Fruit fly (Drosophila melanogaster) whole organism, embryonic: ENCODE results near the gene gish.
A peak's percentile ranks its signal among the peaks of the same experiment; 100 is the strongest.

ENCODE experiments used
- ATbp ChIP-seq: fragments of 200-800 bp; sonication (Bioruptor generic); optimal IDR thresholded peaks from 2 replicates; lab custom pipeline; 2017; ENCODE audit warnings: missing biosample characterization, mild to moderate bottlenecking, missing genetic modification characterization, missing genetic modification reagents
- Bdp1 ChIP-seq: fragments of 200-800 bp; sonication (Bioruptor generic); optimal IDR thresholded peaks from 3 replicates; lab custom pipeline; 2016; ENCODE audit warnings: missing biosample characterization, missing genetic modification characterization
- CG10431 ChIP-seq: fragments of 200-800 bp; sonication (Bioruptor generic); optimal IDR thresholded peaks from 3 replicates; lab custom pipeline; 2018; ENCODE audit warnings: missing biosample characterization, mild to moderate bottlenecking, missing genetic modification characterization
- CG10565 ChIP-seq: fragments of 200-800 bp; sonication (Bioruptor generic); optimal IDR thresholded peaks from 3 replicates; lab custom pipeline; 2016; ENCODE audit warnings: missing biosample characterization, mild to moderate bottlenecking, missing genetic modification characterization
- CG11247 ChIP-seq: fragments of 200-800 bp; sonication (Bioruptor generic); IDR thresholded peaks from 2 replicates; pipeline ENCODE4 v1.3.6; 2022; ENCODE audit warnings: missing biosample characterization, missing genetic modification characterization
- CG11398 ChIP-seq: fragments of 200-800 bp; sonication (Bioruptor generic); optimal IDR thresholded peaks from 2 replicates; lab custom pipeline; 2016; ENCODE audit warnings: missing biosample characterization, missing genetic modification characterization
- CG11504 ChIP-seq: fragments of 200-800 bp; sonication (Bioruptor generic); optimal IDR thresholded peaks from 3 replicates; lab custom pipeline; 2019; ENCODE audit warnings: missing biosample characterization, mild to moderate bottlenecking, missing genetic modification characterization, moderate library complexity
- CG11696 ChIP-seq: fragments of 200-800 bp; sonication (Bioruptor generic); IDR thresholded peaks from 2 replicates; pipeline ENCODE4 v1.3.6; 2022; ENCODE audit warnings: missing biosample characterization, missing genetic modification characterization
- CG12659 ChIP-seq: fragments of 200-800 bp; sonication (Bioruptor generic); optimal IDR thresholded peaks from 3 replicates; lab custom pipeline; 2017; ENCODE audit warnings: mild to moderate bottlenecking, missing biosample characterization, missing genetic modification reagents, missing genetic modification characterization
- CG14441 ChIP-seq: fragments of 200-800 bp; sonication (Bioruptor generic); IDR thresholded peaks from 2 replicates; pipeline ENCODE4 v1.3.6; 2022; ENCODE audit warnings: missing biosample characterization, missing genetic modification characterization
- CG18476 ChIP-seq: fragments of 200-800 bp; sonication (Bioruptor generic); optimal IDR thresholded peaks from 2 replicates; lab custom pipeline; 2016; ENCODE audit warnings: missing biosample characterization, mild to moderate bottlenecking, missing genetic modification characterization
- CG3163 ChIP-seq: fragments of 200-800 bp; sonication (Bioruptor generic); optimal IDR thresholded peaks from 3 replicates; lab custom pipeline; 2016; ENCODE audit warnings: missing biosample characterization, missing genetic modification characterization
- CG5953 ChIP-seq: fragments of 200-800 bp; sonication (Bioruptor generic); IDR thresholded peaks from 2 replicates; pipeline ENCODE4 v1.3.6; 2022; ENCODE audit warnings: missing biosample characterization, missing genetic modification characterization
- CG7786 ChIP-seq: fragments of 200-800 bp; sonication (Bioruptor generic); optimal IDR thresholded peaks from 2 replicates; lab custom pipeline; 2016; ENCODE audit warnings: missing biosample characterization, missing genetic modification characterization
- CG9609 ChIP-seq: fragments of 200-800 bp; sonication (Bioruptor generic); optimal IDR thresholded peaks from 3 replicates; lab custom pipeline; 2016; ENCODE audit warnings: missing biosample characterization, missing genetic modification characterization
- CG9797 ChIP-seq: fragments of 200-800 bp; sonication (Bioruptor generic); optimal IDR thresholded peaks from 3 replicates; lab custom pipeline; 2018; ENCODE audit warnings: missing biosample characterization, mild to moderate bottlenecking, missing genetic modification characterization
- CrebB ChIP-seq: fragments of 200-800 bp; sonication (Bioruptor generic); optimal IDR thresholded peaks from 3 replicates; lab custom pipeline; 2018; ENCODE audit warnings: missing biosample characterization, mild to moderate bottlenecking, missing genetic modification characterization
- Ets65A ChIP-seq: fragments of 200-800 bp; sonication (Bioruptor generic); peaks from one replicate; lab custom pipeline; 2016; ENCODE audit warnings: missing biosample characterization, missing genetic modification characterization
- GATAe ChIP-seq: fragments of 200-800 bp; sonication (Bioruptor generic); conservative IDR thresholded peaks from 2 replicates; pipeline ENCODE4 v1.3.6; 2022; ENCODE audit warnings: missing biosample characterization, missing genetic modification characterization
- H2.0 ChIP-seq: fragments of 200-800 bp; sonication (Bioruptor generic); IDR thresholded peaks from 2 replicates; pipeline ENCODE4 v1.3.6; 2022; ENCODE audit warnings: missing biosample characterization, missing genetic modification characterization
- Hr3 ChIP-seq: fragments of 200-800 bp; sonication (Bioruptor generic); optimal IDR thresholded peaks from 3 replicates; lab custom pipeline; 2016; ENCODE audit warnings: missing biosample characterization, missing genetic modification characterization
- Hr78 ChIP-seq, 2 experiments: fragments of 200-800 bp in 1 of 2; fragments of >200 bp in 1 of 2; sonication (Bioruptor generic) in 1 of 2; optimal IDR thresholded peaks; 2 replicates each; lab custom pipeline; 2017 to 2019; ENCODE audit warnings: missing biosample characterization in 2 of 2, missing genetic modification characterization in 2 of 2, mild to moderate bottlenecking in 1 of 2, moderate library complexity in 1 of 2
- Lhr ChIP-seq: fragments of 200-800 bp; sonication (Bioruptor generic); optimal IDR thresholded peaks from 3 replicates; lab custom pipeline; 2017; ENCODE audit warnings: mild to moderate bottlenecking, missing biosample characterization, missing genetic modification reagents, missing genetic modification characterization
- Lpt ChIP-seq: fragments of >200 bp; optimal IDR thresholded peaks from 2 replicates; lab custom pipeline; 2018; ENCODE audit warnings: missing biosample characterization, missing genetic modification characterization
- Mes4 ChIP-seq: fragments of 200-800 bp; sonication (Bioruptor generic); optimal IDR thresholded peaks from 2 replicates; lab custom pipeline; 2016; ENCODE audit warnings: missing biosample characterization, missing genetic modification characterization
- Nf-YA ChIP-seq: fragments of 200-800 bp; sonication (Bioruptor generic); IDR thresholded peaks from 2 replicates; pipeline ENCODE4 v1.3.6; 2022; ENCODE audit warnings: missing biosample characterization, missing genetic modification characterization
- Nf-YC ChIP-seq: fragments of 200-800 bp; optimal IDR thresholded peaks from 3 replicates; lab custom pipeline; 2019; ENCODE audit warnings: missing biosample characterization, mild to moderate bottlenecking, missing genetic modification characterization, moderate library complexity
- Rx ChIP-seq: fragments of 200-800 bp; sonication (Bioruptor generic); IDR thresholded peaks from 2 replicates; pipeline ENCODE4 v1.3.6; 2022; ENCODE audit warnings: missing biosample characterization, missing genetic modification characterization
- Sry-β ChIP-seq: fragments of 200-800 bp; sonication (Bioruptor generic); optimal IDR thresholded peaks from 2 replicates; lab custom pipeline; 2018; ENCODE audit warnings: missing biosample characterization, mild to moderate bottlenecking, missing genetic modification characterization, moderate library complexity
- Trl ChIP-seq, 3 experiments: fragments of >200 bp in 2 of 3; fragments of 200-800 bp in 1 of 3; sonication (Bioruptor generic) in 1 of 3; optimal IDR thresholded peaks; 2 replicates in 1 of 3; 3 replicates in 2 of 3; lab custom pipeline; 2016 to 2017; ENCODE audit warnings: missing biosample characterization in 1 of 3, missing genetic modification characterization in 1 of 3
- Xbp1 ChIP-seq: fragments of 200-800 bp; sonication (Bioruptor generic); optimal IDR thresholded peaks from 3 replicates; lab custom pipeline; 2016; ENCODE audit warnings: missing biosample characterization, mild to moderate bottlenecking, missing genetic modification characterization
- ash1 ChIP-seq: fragments of 200-800 bp; sonication (Bioruptor generic); optimal IDR thresholded peaks from 2 replicates; lab custom pipeline; 2018; ENCODE audit warnings: missing biosample characterization, mild to moderate bottlenecking, missing genetic modification characterization
- eyg ChIP-seq: fragments of 200-800 bp; sonication (Bioruptor generic); optimal IDR thresholded peaks from 3 replicates; lab custom pipeline; 2016; ENCODE audit warnings: missing biosample characterization, missing genetic modification characterization
- fd96Cb ChIP-seq: fragments of 200-800 bp; sonication (Bioruptor generic); optimal IDR thresholded peaks from 2 replicates; lab custom pipeline; 2018; ENCODE audit warnings: missing biosample characterization, mild to moderate bottlenecking, missing genetic modification characterization, moderate library complexity
- fu2 ChIP-seq: fragments of 200-800 bp; sonication (Bioruptor generic); optimal IDR thresholded peaks from 2 replicates; lab custom pipeline; 2016; ENCODE audit warnings: missing biosample characterization, missing genetic modification characterization
- gcm2 ChIP-seq: fragments of 200-800 bp; sonication (Bioruptor generic); optimal IDR thresholded peaks from 2 replicates; lab custom pipeline; 2016; ENCODE audit warnings: missing biosample characterization, missing genetic modification characterization
- gro ChIP-seq: fragments of 200-800 bp; sonication (Bioruptor generic); optimal IDR thresholded peaks from 2 replicates; lab custom pipeline; 2016; ENCODE audit warnings: missing biosample characterization, missing genetic modification characterization
- ham ChIP-seq: fragments of 200-800 bp; sonication (Bioruptor generic); IDR thresholded peaks from 2 replicates; pipeline ENCODE4 v1.3.6; 2022; ENCODE audit warnings: missing biosample characterization, missing genetic modification characterization
- klu ChIP-seq: fragments of 200-800 bp; sonication (Bioruptor generic); IDR thresholded peaks from 2 replicates; pipeline ENCODE4 v1.3.6; 2022; ENCODE audit warnings: missing biosample characterization, missing genetic modification characterization
- lola ChIP-seq, 3 experiments: fragments of >200 bp in 2 of 3; fragments of 200-800 bp in 1 of 3; sonication (Bioruptor generic) in 1 of 3; optimal IDR thresholded peaks; 2 replicates each; lab custom pipeline; 2017 to 2019; ENCODE audit warnings: missing biosample characterization in 3 of 3, missing genetic modification characterization in 3 of 3, mild to moderate bottlenecking in 1 of 3, moderate library complexity in 1 of 3
- nerfin-2 ChIP-seq: fragments of 200-800 bp; sonication (Bioruptor generic); IDR thresholded peaks from 2 replicates; pipeline ENCODE4 v1.3.6; 2022; ENCODE audit warnings: missing biosample characterization, missing genetic modification characterization; ENCODE audit not compliant: partially characterized antibody
- pita ChIP-seq: fragments of 200-800 bp; sonication (Bioruptor generic); optimal IDR thresholded peaks from 2 replicates; lab custom pipeline; 2017; ENCODE audit warnings: missing biosample characterization, mild to moderate bottlenecking, missing genetic modification characterization
- psq ChIP-seq: fragments of 200-800 bp; sonication (Bioruptor generic); optimal IDR thresholded peaks from 2 replicates; lab custom pipeline; 2017; ENCODE audit warnings: missing biosample characterization, missing genetic modification characterization
- schlank ChIP-seq: fragments of 200-800 bp; sonication (Bioruptor generic); optimal IDR thresholded peaks from 2 replicates; lab custom pipeline; 2018; ENCODE audit warnings: missing biosample characterization, mild to moderate bottlenecking, missing genetic modification characterization
- scrt ChIP-seq: fragments of 200-800 bp; sonication (Bioruptor generic); optimal IDR thresholded peaks from 2 replicates; lab custom pipeline; 2018; ENCODE audit warnings: missing biosample characterization, mild to moderate bottlenecking, missing genetic modification characterization, moderate library complexity
- shn ChIP-seq: fragments of 200-800 bp; sonication (Bioruptor generic); optimal IDR thresholded peaks from 3 replicates; lab custom pipeline; 2016; ENCODE audit warnings: missing biosample characterization, missing genetic modification characterization
- sr ChIP-seq: fragments of 200-800 bp; sonication (Bioruptor generic); IDR thresholded peaks from 3 replicates; pipeline ENCODE4 v1.3.6; 2022; ENCODE audit warnings: missing biosample characterization, missing genetic modification characterization
- zf30C ChIP-seq: fragments of 200-800 bp; sonication (Bioruptor generic); optimal IDR thresholded peaks from 3 replicates; lab custom pipeline; 2018; ENCODE audit warnings: missing biosample characterization, mild to moderate bottlenecking, missing genetic modification characterization

The gish gene

DNA sequence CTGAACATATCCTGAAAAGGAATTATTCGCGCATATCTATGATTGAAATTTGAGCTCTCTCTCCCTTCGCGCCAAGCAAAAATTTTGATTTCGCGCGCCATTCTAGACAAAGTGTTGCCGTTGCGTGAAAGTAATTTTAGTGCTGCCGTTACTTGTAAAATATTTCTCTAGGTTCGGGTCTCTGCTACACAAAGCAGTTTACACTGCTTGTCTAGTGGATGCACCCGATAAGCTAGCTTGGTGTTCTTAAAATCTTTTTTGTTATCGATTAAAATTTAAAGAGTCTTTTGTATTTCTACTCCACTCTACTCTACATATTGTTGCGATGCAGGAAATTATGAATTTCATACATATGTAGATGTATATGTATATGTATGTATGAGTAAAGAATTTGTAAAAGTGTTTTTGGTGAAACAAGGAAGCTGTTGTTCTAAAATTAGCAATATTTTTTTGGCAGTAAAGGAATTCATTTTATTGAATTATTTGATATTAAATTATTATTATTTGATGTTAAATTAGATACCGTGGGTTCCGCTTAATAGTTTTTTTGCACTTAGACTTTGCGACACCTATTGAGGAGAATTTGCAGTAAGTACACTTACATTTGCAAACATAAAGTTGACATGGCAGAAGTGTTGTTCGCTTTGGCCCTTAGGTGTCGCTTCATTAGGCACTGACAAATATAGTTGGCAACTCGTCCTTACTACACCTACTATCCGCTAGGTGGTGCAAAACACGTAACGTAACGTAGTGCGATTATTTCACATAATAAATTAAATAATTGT, 11.7 kb upstream of the gish start (continued):
- TF ChIP-seq fd96Cb (tag; lab: Kevin White, UChicago): peak; percentile 52
- peak; percentile 64 for TF ChIP-seq Mes4 (GFP tag; lab: Kevin White, UChicago)
- peak; percentile 68; the same call in 1 of the 2 replicates for TF ChIP-seq H2.0
- TF ChIP-seq nerfin-2 (GFP tag; lab: Robert Waterston, UW): no peak
- TF ChIP-seq Rx: peak; percentile 54
- no peak for TF ChIP-seq Sry-β (GFP tag; lab: Kevin White, UChicago)
- no peak for TF ChIP-seq Nf-YA
- peak; percentile 39 for TF ChIP-seq CG12659 (GFP tag; lab: Kevin White, UChicago)
- peak; percentile 0 for TF ChIP-seq CG3163 (GFP tag; lab: Kevin White, UChicago)
- peak; percentile 67 for TF ChIP-seq shn
- peak; percentile 33 for TF ChIP-seq Nf-YC (tag; lab: Kevin White, UChicago)
- peak; percentile 9 for TF ChIP-seq CG9797 (GFP tag; lab: Kevin White, UChicago)
- TF ChIP-seq CrebB (tag; lab: Kevin White, UChicago): peak; percentile 23
- TF ChIP-seq CG10565 (GFP tag; lab: Kevin White, UChicago): peak; percentile 1
- 0 out of 2 replicates have a peak, but pooled peaks have one; percentile 5 for TF ChIP-seq CG5953 (GFP tag; lab: Robert Waterston, UW)
- peak; percentile 46; the same call in 1 of the 2 replicates for TF ChIP-seq CG11696 (GFP tag; lab: Robert Waterston, UW)
- peak; percentile 17 for TF ChIP-seq scrt (GFP tag; lab: Kevin White, UChicago)
- no peak for TF ChIP-seq gcm2 (GFP tag; lab: Kevin White, UChicago)
- TF ChIP-seq Bdp1 (GFP tag; lab: Kevin White, UChicago): peak; percentile 60
- TF ChIP-seq zf30C (GFP tag; lab: Kevin White, UChicago): no peak
- TF ChIP-seq CG11398 (GFP tag; lab: Kevin White, UChicago): no peak
- TF ChIP-seq eyg (GFP tag; lab: Kevin White, UChicago): peak; percentile 40
- TF ChIP-seq psq: no peak
- peak; percentile 72 for TF ChIP-seq CG9609
- TF ChIP-seq schlank: no peak
- peak; percentile 23 for TF ChIP-seq gro (GFP tag; lab: Kevin White, UChicago)
- peak; percentile 30 for TF ChIP-seq fu2
- peak; percentile 39 for TF ChIP-seq CG18476 (GFP tag; lab: Kevin White, UChicago)
- TF ChIP-seq Lhr (GFP tag; lab: Kevin White, UChicago): peak; percentile 95
- no peak for TF ChIP-seq GATAe (GFP tag; lab: Robert Waterston, UW)
- TF ChIP-seq ATbp (GFP tag; lab: Kevin White, UChicago): peak; percentile 69
- TF ChIP-seq klu (GFP tag; lab: Robert Waterston, UW): no peak; the same call in 1 of the 2 replicates
- peak; percentile 18 for TF ChIP-seq CG7786
- TF ChIP-seq Hr3: peak; percentile 72
- TF ChIP-seq lola (GFP tag; optimal IDR thresholded peaks at IDR 0.05; lab: Kevin White, UChicago): peak in 1 of 3 experiments; percentile 31
- peak; percentile 83 for TF ChIP-seq Lpt
- TF ChIP-seq pita (GFP tag; lab: Kevin White, UChicago): peak; percentile 96
- peak; percentile 87 for TF ChIP-seq CG10431 (GFP tag; lab: Kevin White, UChicago)
- no peak for TF ChIP-seq Trl (optimal IDR thresholded peaks at IDR 0.05; lab: Kevin White, UChicago)
- TF ChIP-seq Trl (GFP tag; optimal IDR thresholded peaks at IDR 0.05; lab: Kevin White, UChicago): peak; percentile 75
- TF ChIP-seq ham (GFP tag; lab: Robert Waterston, UW): no peak
- TF ChIP-seq CG11504 (tag; lab: Kevin White, UChicago): no peak
- peak; percentile 41; the same call in 1 of the 2 replicates for TF ChIP-seq CG14441 (GFP tag; lab: Robert Waterston, UW)
- TF ChIP-seq Xbp1 (GFP tag; lab: Kevin White, UChicago): peak; percentile 88
- TF ChIP-seq ash1: peak; percentile 28
- peak; percentile 41; the same call in 2 of the 3 replicates for TF ChIP-seq sr
- TF ChIP-seq CG11247: peak; percentile 75
- peak; percentile 95 for TF ChIP-seq Ets65A (GFP tag; lab: Kevin White, UChicago)
- no peak for TF ChIP-seq Hr78 (GFP tag; optimal IDR thresholded peaks at IDR 0.05; lab: Kevin White, UChicago)
